Worm (Caenorhabditis elegans): ENCODE data around the gene Y38H6A.3.
"Not testable (repeated sequence)": the region's sequence is repeated elsewhere in the genome, so short reads cannot be mapped to it uniquely, and the experiment has no call there.

Gene Y38H6A.3

ce11 chrV:20344889-20345288 lies at the start of gene Y38H6A.3:
Y38H6A.3 (plus strand) TSS chrV:20345189.
- TF ChIP-seq him-1 (tag; optimal IDR thresholded peaks at IDR 0.05) (no peak), W03F9.2 (tag; optimal IDR thresholded peaks at IDR 0.05) (no peak), dao-5 (tag; optimal IDR thresholded peaks at IDR 0.05) (no peak)

ce11 chrV:20297650-20298049 lies 47.3 kb upstream of the Y38H6A.3 start, which contains the start of gene ZC15.5:
ZC15.5 (plus strand) TSS chrV:20297950.
- TF ChIP-seq him-1 (tag; optimal IDR thresholded peaks at IDR 0.05) (no peak), W03F9.2 (tag; optimal IDR thresholded peaks at IDR 0.05) (no peak), dao-5 (tag; optimal IDR thresholded peaks at IDR 0.05) (no peak)

ce11 chrV:20303288-20303687 lies 41.7 kb upstream of the Y38H6A.3 start, which contains the start of gene ZC15.3:
ZC15.3 (plus strand) TSS chrV:20303588.
- not testable (repeated sequence) for TF ChIP-seq W03F9.2, him-1, dao-5 (tag; optimal IDR thresholded peaks at IDR 0.05)

ce11 chrV:20305803-20306202 lies 39.2 kb upstream of the Y38H6A.3 start, which contains the start of gene ZC15.1:
ZC15.1 (plus strand) TSS chrV:20306103.
- TF ChIP-seq W03F9.2 (tag; optimal IDR thresholded peaks at IDR 0.05) (no peak), dao-5 (tag; optimal IDR thresholded peaks at IDR 0.05) (no peak), him-1 (tag; optimal IDR thresholded peaks at IDR 0.05) (no peak)

ce11 chrV:20310575-20310974 lies 34.4 kb upstream of the Y38H6A.3 start, which contains the start of gene ZC15.10:
ZC15.10 (plus strand) TSS chrV:20310736.
- TF ChIP-seq dao-5 (tag; optimal IDR thresholded peaks at IDR 0.05): no peak
- TF ChIP-seq W03F9.2 (tag; optimal IDR thresholded peaks at IDR 0.05): no peak
- no peak for TF ChIP-seq him-1 (tag; optimal IDR thresholded peaks at IDR 0.05)

- TF ChIP-seq him-1 (tag; optimal IDR thresholded peaks at IDR 0.05) (no peak), W03F9.2 (tag; optimal IDR thresholded peaks at IDR 0.05) (no peak), dao-5 (tag; optimal IDR thresholded peaks at IDR 0.05) (no peak)
Measured at ce11 chrV:20311519-20311918, 33.5 kb upstream of the Y38H6A.3 start, which contains the start of gene clec-262. clec-262 (plus strand) TSS chrV:20311819.

- TF ChIP-seq him-1 (tag; optimal IDR thresholded peaks at IDR 0.05): no peak
- no peak for TF ChIP-seq W03F9.2 (tag; optimal IDR thresholded peaks at IDR 0.05)
- TF ChIP-seq dao-5 (tag; optimal IDR thresholded peaks at IDR 0.05): no peak
Measured at ce11 chrV:20317442-20317841, 27.5 kb upstream of the Y38H6A.3 start, which contains the start of gene Y113G7C.1. Y113G7C.1 (plus strand) TSS chrV:20317742.

- TF ChIP-seq him-1 (tag; optimal IDR thresholded peaks at IDR 0.05): no peak
- no peak for TF ChIP-seq dao-5 (tag; optimal IDR thresholded peaks at IDR 0.05)
- TF ChIP-seq W03F9.2 (tag; optimal IDR thresholded peaks at IDR 0.05): no peak
Measured at ce11 chrV:20325417-20325816, 19.6 kb upstream of the Y38H6A.3 start, which contains the start of gene Y38H6A.1. Y38H6A.1 (plus strand) TSS chrV:20325717.

ce11 chrV:20335264-20335663 lies 9.7 kb upstream of the Y38H6A.3 start, which contains the start of gene Y38H6A.5:
Y38H6A.5 (minus strand) TSS chrV:20335364.
- no peak for TF ChIP-seq him-1 (tag; optimal IDR thresholded peaks at IDR 0.05)
- TF ChIP-seq dao-5 (tag; optimal IDR thresholded peaks at IDR 0.05): no peak
- no peak for TF ChIP-seq W03F9.2 (tag; optimal IDR thresholded peaks at IDR 0.05)

- TF ChIP-seq dao-5 (tag; optimal IDR thresholded peaks at IDR 0.05) (no peak), him-1 (tag; optimal IDR thresholded peaks at IDR 0.05) (no peak), W03F9.2 (tag; optimal IDR thresholded peaks at IDR 0.05) (no peak)
Measured at ce11 chrV:20338020-20338419, 7.0 kb upstream of the Y38H6A.3 start.

ce11 chrV:20338870-20339269 lies 6.1 kb upstream of the Y38H6A.3 start:
- TF ChIP-seq W03F9.2 (tag; optimal IDR thresholded peaks at IDR 0.05) (no peak), dao-5 (tag; optimal IDR thresholded peaks at IDR 0.05) (no peak), him-1 (tag; optimal IDR thresholded peaks at IDR 0.05) (no peak)

ce11 chrV:20347625-20348024 lies 2.6 kb downstream of the Y38H6A.3 start:
- TF ChIP-seq him-1 (tag; optimal IDR thresholded peaks at IDR 0.05) (no peak), dao-5 (tag; optimal IDR thresholded peaks at IDR 0.05) (no peak), W03F9.2 (tag; optimal IDR thresholded peaks at IDR 0.05) (no peak)

- TF ChIP-seq dao-5 (tag; optimal IDR thresholded peaks at IDR 0.05) (no peak), him-1 (tag; optimal IDR thresholded peaks at IDR 0.05) (no peak), W03F9.2 (tag; optimal IDR thresholded peaks at IDR 0.05) (no peak)
Measured at ce11 chrV:20350382-20350781, 5.4 kb downstream of the Y38H6A.3 start.

- TF ChIP-seq dao-5 (tag; optimal IDR thresholded peaks at IDR 0.05) (no peak), W03F9.2 (tag; optimal IDR thresholded peaks at IDR 0.05) (no peak), him-1 (tag; optimal IDR thresholded peaks at IDR 0.05) (no peak)
Measured at ce11 chrV:20351195-20351594, 6.2 kb downstream of the Y38H6A.3 start, which contains the start of gene K02E2.1. K02E2.1 (plus strand) TSS chrV:20351495.

- no peak for TF ChIP-seq dao-5 (tag; optimal IDR thresholded peaks at IDR 0.05)
- TF ChIP-seq W03F9.2 (tag; optimal IDR thresholded peaks at IDR 0.05): no peak
- TF ChIP-seq him-1 (tag; optimal IDR thresholded peaks at IDR 0.05): no peak
Measured at ce11 chrV:20356472-20356871, 11.5 kb downstream of the Y38H6A.3 start, which contains the start of gene grd-11. grd-11 (plus strand) TSS chrV:20356772.

Data from whole organism, L4/young adult.